Worm (Caenorhabditis elegans): ENCODE measurements around the gene F14D7.6.

ce11 chrV:14252025-14252424 lies 49.2 kb upstream of the F14D7.6 start, which contains the start of gene K02E11.5:
- no peak for TF ChIP-seq flt-1 (GFP tag; IDR thresholded peaks at IDR 0.05)
- no peak for TF ChIP-seq klf-2 (GFP tag; conservative IDR thresholded peaks at IDR 0.05)
- TF ChIP-seq ztf-29 (GFP tag; IDR thresholded peaks at IDR 0.05) = no peak

Measured in whole organism, midembryonic.